Fruit fly (Drosophila melanogaster) whole organism, prepupa: Measurements from ENCODE around the gene scpr-C.

Experiments used
- Blimp-1 ChIP-seq: fragments of 200-800 bp; sonication (Bioruptor generic); optimal IDR thresholded peaks from 3 replicates; lab custom pipeline; 2017; ENCODE audit warnings: missing biosample characterization, missing genetic modification characterization, mild to moderate bottlenecking, moderate library complexity, missing genetic modification reagents
- CG10631 ChIP-seq: fragments of 200-800 bp; sonication (Bioruptor generic); optimal IDR thresholded peaks from 2 replicates; lab custom pipeline; 2016; ENCODE audit warnings: missing biosample characterization, missing genetic modification characterization
- CG10669 ChIP-seq: fragments of 200-800 bp; sonication (Bioruptor generic); optimal IDR thresholded peaks from 3 replicates; lab custom pipeline; 2018; ENCODE audit warnings: missing biosample characterization, mild to moderate bottlenecking, missing genetic modification characterization, moderate library complexity
- CG11762 ChIP-seq: fragments of 200-800 bp; sonication (Bioruptor generic); optimal IDR thresholded peaks from 3 replicates; lab custom pipeline; 2016; ENCODE audit warnings: missing biosample characterization, missing genetic modification characterization; ENCODE audit not compliant: insufficient read depth
- CG1621 ChIP-seq: fragments of 200-800 bp; sonication (Bioruptor generic); optimal IDR thresholded peaks from 3 replicates; lab custom pipeline; 2018; ENCODE audit warnings: missing biosample characterization, mild to moderate bottlenecking, missing genetic modification characterization
- Sox102F ChIP-seq: fragments of 200-800 bp; sonication (Bioruptor generic); optimal IDR thresholded peaks from 2 replicates; lab custom pipeline; 2016; ENCODE audit warnings: missing biosample characterization, mild to moderate bottlenecking, missing genetic modification characterization
- esn ChIP-seq: fragments of 200-800 bp; sonication (Bioruptor generic); optimal IDR thresholded peaks from 2 replicates; lab custom pipeline; 2016; ENCODE audit warnings: missing biosample characterization, mild to moderate bottlenecking, missing genetic modification characterization, moderate library complexity
- fd59A ChIP-seq: fragments of 200-800 bp; sonication (Bioruptor generic); optimal IDR thresholded peaks from 2 replicates; lab custom pipeline; 2017; ENCODE audit warnings: missing biosample characterization, mild to moderate bottlenecking, missing genetic modification characterization, missing genetic modification reagents
- fd85E ChIP-seq: fragments of 200-800 bp; sonication (Bioruptor generic); optimal IDR thresholded peaks from 3 replicates; lab custom pipeline; 2016; ENCODE audit warnings: missing biosample characterization, missing genetic modification characterization
- spab ChIP-seq: fragments of 200-800 bp; sonication (Bioruptor generic); optimal IDR thresholded peaks from 2 replicates; lab custom pipeline; 2017; ENCODE audit warnings: missing biosample characterization, mild to moderate bottlenecking, missing genetic modification characterization, missing genetic modification reagents

dm6 chr3R:11208766-11209331, 16.5 kb upstream of the scpr-C start:
- TF ChIP-seq fd59A (no peak), esn (GFP tag; lab: Kevin White, UChicago) (no peak), CG10631 (GFP tag; lab: Kevin White, UChicago) (no peak), fd85E (GFP tag; lab: Kevin White, UChicago) (no peak), spab (GFP tag; lab: Kevin White, UChicago) (no peak), CG1621 (tag; lab: Kevin White, UChicago) (no peak), CG11762 (no peak), Sox102F (GFP tag; lab: Kevin White, UChicago) (no peak), Blimp-1 (GFP tag; lab: Kevin White, UChicago) (no peak), CG10669 (no peak)
